Worm (Caenorhabditis elegans): Measurements from ENCODE around the gene dhs-26.

- TF ChIP-seq tab-1 (GFP tag; IDR thresholded peaks at IDR 0.05) (no peak), ztf-23 (GFP tag; IDR thresholded peaks at IDR 0.05) (no peak), flt-1 (GFP tag; IDR thresholded peaks at IDR 0.05) (no peak), cog-1 (tag; optimal IDR thresholded peaks at IDR 0.05) (no peak), ztf-29 (GFP tag; IDR thresholded peaks at IDR 0.05) (no peak), T22C8.4 (GFP tag; IDR thresholded peaks at IDR 0.05) (no peak), med-1 (GFP tag; optimal IDR thresholded peaks at IDR 0.05; ENCODE audit: insufficient read depth) (no peak), klf-2 (GFP tag; conservative IDR thresholded peaks at IDR 0.05) (no peak), ref-1 (GFP tag; conservative IDR thresholded peaks at IDR 0.05) (no peak)
These were observed 28.2 kb downstream of the dhs-26 start for ce11 chrX:3334115-3334514.
